Worm (Caenorhabditis elegans) whole organism, late embryonic: ENCODE measurements around the gene col-151.

ENCODE experiments used
- F13H6.1 ChIP-seq: sonication (generic microtip); optimal IDR thresholded peaks from 2 replicates; lab custom pipeline; 2016; ENCODE audit warnings: missing genetic modification characterization, missing compliant biosample characterization
- T23F11.4 ChIP-seq: fragments of 200-800 bp; sonication (Bioruptor generic); optimal IDR thresholded peaks from 2 replicates; lab custom pipeline; 2018; ENCODE audit warnings: mild to moderate bottlenecking, missing genetic modification characterization, missing compliant biosample characterization
- ama-1 ChIP-seq: fragments of 150-350 bp; optimal IDR thresholded peaks from 2 replicates; lab custom pipeline; 2014
- ceh-18 ChIP-seq: sonication (generic microtip); optimal IDR thresholded peaks from 2 replicates; lab custom pipeline; 2016; ENCODE audit warnings: missing genetic modification characterization, missing compliant biosample characterization
- ceh-2 ChIP-seq: sonication (generic microtip); optimal IDR thresholded peaks from 2 replicates; lab custom pipeline; 2016; ENCODE audit warnings: missing genotype, missing genetic modification characterization, missing compliant biosample characterization
- ceh-30 ChIP-seq: fragments of 150-350 bp; optimal IDR thresholded peaks from 2 replicates; lab custom pipeline; 2014; ENCODE audit warnings: missing biosample characterization, missing genetic modification characterization
- ceh-31 ChIP-seq: sonication (generic microtip); optimal IDR thresholded peaks from 2 replicates; lab custom pipeline; 2016; ENCODE audit warnings: missing genetic modification characterization, missing compliant biosample characterization
- ceh-34 ChIP-seq: sonication (generic microtip); optimal IDR thresholded peaks from 2 replicates; lab custom pipeline; 2016; ENCODE audit warnings: mild to moderate bottlenecking, missing genetic modification characterization, missing compliant biosample characterization
- ceh-45 ChIP-seq: fragments of 200-800 bp; sonication (Bioruptor generic); IDR thresholded peaks from 2 replicates; pipeline ENCODE4 v1.3.6; 2022; ENCODE audit warnings: missing genetic modification reagents, missing genetic modification characterization, missing compliant biosample characterization
- ceh-48 ChIP-seq: sonication (generic microtip); optimal IDR thresholded peaks from 2 replicates; lab custom pipeline; 2016; ENCODE audit warnings: missing genetic modification characterization, inconsistent platforms, missing compliant biosample characterization
- ceh-9 ChIP-seq: sonication (generic microtip); optimal IDR thresholded peaks from 2 replicates; lab custom pipeline; 2016; ENCODE audit warnings: mild to moderate bottlenecking, missing genetic modification characterization, inconsistent platforms, missing compliant biosample characterization
- dmd-4 ChIP-seq: sonication (generic microtip); optimal IDR thresholded peaks from 2 replicates; lab custom pipeline; 2016; ENCODE audit warnings: borderline replicate concordance, missing genetic modification characterization, missing compliant biosample characterization
- elt-2 ChIP-seq: sonication (generic microtip); optimal IDR thresholded peaks from 2 replicates; lab custom pipeline; 2016; ENCODE audit warnings: missing genetic modification reagents, missing genetic modification characterization, missing compliant biosample characterization
- ets-4 ChIP-seq: sonication (generic microtip); optimal IDR thresholded peaks from 2 replicates; lab custom pipeline; 2016; ENCODE audit warnings: missing genetic modification characterization, missing compliant biosample characterization
- eyg-1 ChIP-seq: sonication (generic microtip); optimal IDR thresholded peaks from 2 replicates; lab custom pipeline; 2016; ENCODE audit warnings: missing genotype, missing genetic modification characterization, missing compliant biosample characterization
- fkh-10 ChIP-seq: fragments of 150-350 bp; optimal IDR thresholded peaks from 2 replicates; lab custom pipeline; 2014; ENCODE audit warnings: missing biosample characterization, missing genetic modification reagents, missing genetic modification characterization
- fkh-6 ChIP-seq: sonication (generic microtip); optimal IDR thresholded peaks from 2 replicates; lab custom pipeline; 2016; ENCODE audit warnings: missing genetic modification characterization, missing compliant biosample characterization
- hlh-13 ChIP-seq: fragments of 200-800 bp; sonication (Bioruptor generic); optimal IDR thresholded peaks from 2 replicates; lab custom pipeline; 2018; ENCODE audit warnings: mild to moderate bottlenecking, missing genetic modification characterization, missing compliant biosample characterization
- hlh-15 ChIP-seq: sonication (generic microtip); optimal IDR thresholded peaks from 2 replicates; lab custom pipeline; 2016; ENCODE audit warnings: missing genetic modification characterization, missing compliant biosample characterization
- hlh-30 ChIP-seq: sonication (generic microtip); optimal IDR thresholded peaks from 2 replicates; lab custom pipeline; 2017; ENCODE audit warnings: antibody characterized with exemption, missing genetic modification characterization, missing compliant biosample characterization; ENCODE audit not compliant: insufficient read depth
- lim-6 ChIP-seq: sonication (generic microtip); optimal IDR thresholded peaks from 2 replicates; lab custom pipeline; 2016; ENCODE audit warnings: missing genetic modification characterization, missing compliant biosample characterization
- lin-11 ChIP-seq: fragments of 200-800 bp; sonication (Bioruptor generic); optimal IDR thresholded peaks from 2 replicates; lab custom pipeline; 2018; ENCODE audit warnings: mild to moderate bottlenecking, missing genetic modification characterization, missing compliant biosample characterization
- nfya-1 ChIP-seq: sonication (generic microtip); optimal IDR thresholded peaks from 2 replicates; lab custom pipeline; 2017; ENCODE audit warnings: missing genetic modification characterization, mild to moderate bottlenecking, missing compliant biosample characterization, antibody characterized with exemption, moderate library complexity
- nhr-232 ChIP-seq: sonication (generic microtip); optimal IDR thresholded peaks from 2 replicates; lab custom pipeline; 2016; ENCODE audit warnings: missing genetic modification characterization, missing compliant biosample characterization
- odd-2 ChIP-seq: sonication (generic microtip); optimal IDR thresholded peaks from 2 replicates; lab custom pipeline; 2017; ENCODE audit warnings: antibody characterized with exemption, mild to moderate bottlenecking, missing genetic modification characterization, missing compliant biosample characterization
- pag-3 ChIP-seq: sonication (generic microtip); optimal IDR thresholded peaks from 2 replicates; lab custom pipeline; 2016; ENCODE audit warnings: missing compliant biosample characterization, missing genetic modification characterization, borderline replicate concordance
- pat-9 ChIP-seq: fragments of 200-800 bp; sonication (Bioruptor generic); optimal IDR thresholded peaks from 2 replicates; lab custom pipeline; 2018; ENCODE audit warnings: mild to moderate bottlenecking, missing genetic modification characterization, moderate library complexity, missing compliant biosample characterization
- pax-1 ChIP-seq: fragments of 150-350 bp; optimal IDR thresholded peaks from 2 replicates; lab custom pipeline; 2014; ENCODE audit warnings: missing biosample characterization, missing genetic modification characterization
- pha-2 ChIP-seq: sonication (generic microtip); optimal IDR thresholded peaks from 2 replicates; lab custom pipeline; 2017; ENCODE audit warnings: mild to moderate bottlenecking, missing genetic modification characterization, missing compliant biosample characterization
- pha-4 ChIP-seq: fragments of 150-350 bp; optimal IDR thresholded peaks from 2 replicates; lab custom pipeline; 2018; ENCODE audit warnings: missing biosample characterization, missing genetic modification reagents, missing genetic modification characterization
- pqm-1 ChIP-seq: sonication (generic microtip); optimal IDR thresholded peaks from 2 replicates; lab custom pipeline; 2016; ENCODE audit warnings: missing genetic modification characterization, missing compliant biosample characterization
- sdc-2 ChIP-seq: sonication (generic microtip); optimal IDR thresholded peaks from 2 replicates; lab custom pipeline; 2016; ENCODE audit warnings: missing genotype, missing genetic modification characterization, missing compliant biosample characterization
- sox-2 ChIP-seq: fragments of 200-800 bp; sonication (Bioruptor generic); IDR thresholded peaks from 2 replicates; pipeline ENCODE4 v1.3.6; 2022; ENCODE audit warnings: missing genetic modification reagents, missing genetic modification characterization, missing compliant biosample characterization
- tbx-2 ChIP-seq: sonication (generic microtip); optimal IDR thresholded peaks from 2 replicates; lab custom pipeline; 2016; ENCODE audit warnings: missing genetic modification characterization, missing compliant biosample characterization
- unc-3 ChIP-seq, 2 experiments: fragments of 200-800 bp in 1 of 2; sonication (Bioruptor generic) in 1 of 2; sonication (generic microtip) in 1 of 2; conservative IDR thresholded peaks in 1 of 2; optimal IDR thresholded peaks in 1 of 2; 2 replicates each; pipeline versions ENCODE4 v1.3.6 to Lab custom; 2016 to 2022; ENCODE audit warnings: missing compliant biosample characterization in 2 of 2, missing genetic modification characterization in 2 of 2, missing genetic modification reagents in 1 of 2
- unc-42 ChIP-seq: sonication (generic microtip); optimal IDR thresholded peaks from 2 replicates; lab custom pipeline; 2016; ENCODE audit warnings: missing genotype, missing genetic modification characterization, missing compliant biosample characterization
- unc-55 ChIP-seq: sonication (generic microtip); optimal IDR thresholded peaks from 2 replicates; lab custom pipeline; 2017; ENCODE audit warnings: missing biosample characterization, missing genetic modification reagents, missing genetic modification characterization
- ztf-16 ChIP-seq: sonication (generic microtip); optimal IDR thresholded peaks from 2 replicates; lab custom pipeline; 2017; ENCODE audit warnings: missing genetic modification characterization, missing compliant biosample characterization

The col-151 gene

ce11 chrV:10363834-10364233, 31.2 kb downstream of the col-151 start:
- TF ChIP-seq pha-2 (no peak), odd-2 (tag; lab: Kevin White, UChicago) (no peak), ceh-9 (tag; lab: Kevin White, UChicago) (no peak), unc-55 (GFP tag; lab: Kevin White, UChicago) (no peak), ztf-16 (tag; lab: Kevin White, UChicago) (no peak), ceh-30 (no peak), ets-4 (tag; lab: Kevin White, UChicago) (no peak), T23F11.4 (GFP tag; lab: Kevin White, UChicago) (no peak), fkh-6 (tag; lab: Kevin White, UChicago) (no peak), nhr-232 (tag; lab: Kevin White, UChicago) (no peak), ceh-2 (tag; lab: Kevin White, UChicago) (no peak), sox-2 (GFP tag; lab: Robert Waterston, UW) (no peak), pag-3 (tag; lab: Kevin White, UChicago) (no peak), pha-4 (tag; lab: Kevin White, UChicago) (no peak), F13H6.1 (no peak), pax-1 (tag; lab: Kevin White, UChicago) (no peak), ama-1 (lab: Kevin White, UChicago) (no peak), unc-3 (GFP tag; conservative IDR thresholded peaks at IDR 0.05; lab: Robert Waterston, UW) (no peak), unc-3 (tag; optimal IDR thresholded peaks at IDR 0.05; lab: Kevin White, UChicago) (no peak), hlh-15 (tag; lab: Kevin White, UChicago) (no peak)

ce11 chrV:10361830-10362397, 33.1 kb downstream of the col-151 start, which contains the start of gene cash-1:
Gene cash-1 (plus strand): TSS chrV:10362261.
- peak; percentile 94 for TF ChIP-seq unc-42 (tag; lab: Kevin White, UChicago)
- peak; percentile 39 for TF ChIP-seq nfya-1 (tag; lab: Kevin White, UChicago)
- peak; percentile 23 for TF ChIP-seq ceh-18 (tag; lab: Kevin White, UChicago)
- TF ChIP-seq fkh-10 (GFP tag; lab: Kevin White, UChicago): no peak
- TF ChIP-seq ceh-31 (tag; lab: Kevin White, UChicago): peak; percentile 76
- peak; percentile 10 for TF ChIP-seq ceh-34 (tag; lab: Kevin White, UChicago)
- no peak for TF ChIP-seq hlh-13 (GFP tag; lab: Kevin White, UChicago)
- no peak for TF ChIP-seq sdc-2 (tag; lab: Kevin White, UChicago)
- peak; percentile 66 for TF ChIP-seq hlh-30
- peak; percentile 15 for TF ChIP-seq elt-2 (tag; lab: Kevin White, UChicago)
- peak; percentile 25 for TF ChIP-seq ceh-2 (tag; lab: Kevin White, UChicago)
- peak; percentile 52 for TF ChIP-seq tbx-2 (tag; lab: Kevin White, UChicago)

- TF ChIP-seq dmd-4 (tag; lab: Kevin White, UChicago) (no peak), T23F11.4 (GFP tag; lab: Kevin White, UChicago) (no peak), pqm-1 (no peak), sox-2 (GFP tag; lab: Robert Waterston, UW) (no peak), ceh-48 (tag; lab: Kevin White, UChicago) (no peak), fkh-10 (GFP tag; lab: Kevin White, UChicago) (no peak), pat-9 (tag; lab: Kevin White, UChicago) (no peak), ceh-45 (GFP tag; lab: Robert Waterston, UW) (no peak), tbx-2 (tag; lab: Kevin White, UChicago) (no peak), lim-6 (no peak), nfya-1 (tag; lab: Kevin White, UChicago) (no peak), lin-11 (no peak), unc-3 (GFP tag; conservative IDR thresholded peaks at IDR 0.05; lab: Robert Waterston, UW) (no peak), unc-3 (tag; optimal IDR thresholded peaks at IDR 0.05; lab: Kevin White, UChicago) (no peak), hlh-15 (tag; lab: Kevin White, UChicago) (no peak), ztf-16 (tag; lab: Kevin White, UChicago) (no peak), eyg-1 (tag; lab: Kevin White, UChicago) (no peak)
These were observed 34.8 kb downstream of the col-151 start for ce11 chrV:10360186-10360585.
